Fruit fly (Drosophila melanogaster) whole organism, embryonic: ENCODE results near the gene CG15536.

Experiments used
- Asciz ChIP-seq: fragments of 200-800 bp; sonication (Bioruptor generic); optimal IDR thresholded peaks from 2 replicates; lab custom pipeline; 2017; ENCODE audit warnings: missing biosample characterization, mild to moderate bottlenecking, missing genetic modification characterization, missing genetic modification reagents
- Atf6 ChIP-seq: fragments of 200-800 bp; sonication (Bioruptor generic); IDR thresholded peaks from 2 replicates; pipeline ENCODE4 v1.3.6; 2022; ENCODE audit warnings: missing biosample characterization, missing genetic modification characterization
- Bgb ChIP-seq: fragments of 200-800 bp; sonication (Bioruptor generic); IDR thresholded peaks from 2 replicates; pipeline ENCODE4 v1.3.6; 2022; ENCODE audit warnings: missing biosample characterization, missing genetic modification characterization; ENCODE audit not compliant: partially characterized antibody
- CG11695 ChIP-seq: fragments of 200-800 bp; sonication (Bioruptor generic); IDR thresholded peaks from 3 replicates; pipeline ENCODE4 v1.3.6; 2022; ENCODE audit warnings: missing biosample characterization, missing genetic modification characterization
- CG12391 ChIP-seq: fragments of 200-800 bp; sonication (Bioruptor generic); optimal IDR thresholded peaks from 3 replicates; lab custom pipeline; 2018; ENCODE audit warnings: missing biosample characterization, mild to moderate bottlenecking, missing genetic modification characterization, moderate library complexity
- CG12942 ChIP-seq: fragments of 200-800 bp; sonication (Bioruptor generic); optimal IDR thresholded peaks from 3 replicates; lab custom pipeline; 2016; ENCODE audit warnings: missing biosample characterization, missing genetic modification characterization
- CG16863 ChIP-seq: fragments of 200-800 bp; sonication (Bioruptor generic); optimal IDR thresholded peaks from 3 replicates; lab custom pipeline; 2016; ENCODE audit warnings: missing biosample characterization, missing genetic modification characterization
- CG1832 ChIP-seq: fragments of 200-800 bp; sonication (Bioruptor generic); optimal IDR thresholded peaks from 2 replicates; lab custom pipeline; 2017; ENCODE audit warnings: missing biosample characterization, mild to moderate bottlenecking, missing genetic modification characterization, inconsistent platforms
- CG2120 ChIP-seq: fragments of 200-800 bp; sonication (Bioruptor generic); optimal IDR thresholded peaks from 3 replicates; lab custom pipeline; 2016; ENCODE audit warnings: missing biosample characterization, missing genetic modification characterization
- CG2129 ChIP-seq: fragments of 200-800 bp; sonication (Bioruptor generic); IDR thresholded peaks from 2 replicates; pipeline ENCODE4 v1.3.6; 2022; ENCODE audit warnings: missing biosample characterization, missing genetic modification characterization; ENCODE audit not compliant: partially characterized antibody
- CG30403 ChIP-seq: fragments of 200-800 bp; sonication (Bioruptor generic); optimal IDR thresholded peaks from 3 replicates; lab custom pipeline; 2016; ENCODE audit warnings: missing biosample characterization, missing genetic modification characterization
- CG31224 ChIP-seq: fragments of 200-800 bp; sonication (Bioruptor generic); IDR thresholded peaks from 2 replicates; pipeline ENCODE4 v1.3.6; 2022; ENCODE audit warnings: missing biosample characterization, missing genetic modification characterization
- CG31441 ChIP-seq: fragments of 200-800 bp; sonication (Bioruptor generic); IDR thresholded peaks from 2 replicates; pipeline ENCODE4 v1.3.6; 2022; ENCODE audit warnings: missing biosample characterization, missing genetic modification characterization
- CG4360 ChIP-seq: fragments of 200-800 bp; sonication (Bioruptor generic); IDR thresholded peaks from 2 replicates; pipeline ENCODE4 v1.3.6; 2022; ENCODE audit warnings: missing biosample characterization, missing genetic modification characterization
- CG4617 ChIP-seq: fragments of 200-800 bp; sonication (Bioruptor generic); optimal IDR thresholded peaks from 3 replicates; lab custom pipeline; 2016; ENCODE audit warnings: missing biosample characterization, missing genetic modification characterization, borderline replicate concordance
- Chrac-16 ChIP-seq: fragments of 200-800 bp; sonication (Bioruptor generic); optimal IDR thresholded peaks from 3 replicates; lab custom pipeline; 2016; ENCODE audit warnings: missing biosample characterization, missing genetic modification characterization
- CkIIα-i1 ChIP-seq: fragments of 200-800 bp; sonication (Bioruptor generic); IDR thresholded peaks from 2 replicates; pipeline ENCODE4 v1.3.6; 2022; ENCODE audit warnings: missing biosample characterization, missing genetic modification characterization
- CrebB ChIP-seq: fragments of 200-800 bp; sonication (Bioruptor generic); optimal IDR thresholded peaks from 3 replicates; lab custom pipeline; 2018; ENCODE audit warnings: missing biosample characterization, mild to moderate bottlenecking, missing genetic modification characterization
- Dfd ChIP-seq, 2 experiments: fragments of >200 bp; optimal IDR thresholded peaks; 2 replicates each; lab custom pipeline; 2017; ENCODE audit warnings: missing biosample characterization in 2 of 2, missing genetic modification characterization in 2 of 2
- Dip3 ChIP-seq: fragments of 200-800 bp; sonication (Bioruptor generic); optimal IDR thresholded peaks from 3 replicates; lab custom pipeline; 2016; ENCODE audit warnings: missing biosample characterization, missing genetic modification characterization
- Elba2 ChIP-seq: fragments of 200-800 bp; sonication (Bioruptor generic); optimal IDR thresholded peaks from 3 replicates; lab custom pipeline; 2016; ENCODE audit warnings: missing biosample characterization, missing genetic modification characterization
- H2.0 ChIP-seq: fragments of 200-800 bp; sonication (Bioruptor generic); IDR thresholded peaks from 2 replicates; pipeline ENCODE4 v1.3.6; 2022; ENCODE audit warnings: missing biosample characterization, missing genetic modification characterization
- HmgD ChIP-seq: fragments of 200-800 bp; sonication (Bioruptor generic); optimal IDR thresholded peaks from 3 replicates; lab custom pipeline; 2016; ENCODE audit warnings: missing biosample characterization, missing genetic modification characterization
- Hsf ChIP-seq: fragments of 200-800 bp; sonication (Bioruptor generic); optimal IDR thresholded peaks from 3 replicates; lab custom pipeline; 2016; ENCODE audit warnings: missing biosample characterization, missing genetic modification characterization
- Nf-YC ChIP-seq: fragments of 200-800 bp; optimal IDR thresholded peaks from 3 replicates; lab custom pipeline; 2019; ENCODE audit warnings: missing biosample characterization, mild to moderate bottlenecking, missing genetic modification characterization, moderate library complexity
- Side ChIP-seq: fragments of 200-800 bp; sonication (Bioruptor generic); optimal IDR thresholded peaks from 2 replicates; lab custom pipeline; 2016; ENCODE audit warnings: missing biosample characterization, missing genetic modification characterization
- Stat92E ChIP-seq, 3 experiments: fragments of >200 bp in 2 of 3; fragments of 200-800 bp in 1 of 3; sonication (Bioruptor generic) in 1 of 3; optimal IDR thresholded peaks; 2 replicates each; lab custom pipeline; 2017 to 2019; ENCODE audit warnings: missing biosample characterization in 3 of 3, missing genetic modification characterization in 3 of 3, mild to moderate bottlenecking in 1 of 3, moderate library complexity in 1 of 3
- ab ChIP-seq: fragments of 200-800 bp; sonication (Bioruptor generic); optimal IDR thresholded peaks from 2 replicates; lab custom pipeline; 2016; ENCODE audit warnings: missing biosample characterization, missing genetic modification characterization
- ara ChIP-seq: fragments of 200-800 bp; sonication (Bioruptor generic); IDR thresholded peaks from 2 replicates; pipeline ENCODE4 v1.3.6; 2022; ENCODE audit warnings: missing biosample characterization, missing genetic modification characterization
- ase ChIP-seq: fragments of 200-800 bp; sonication (Bioruptor generic); IDR thresholded peaks from 3 replicates; pipeline ENCODE4 v1.3.6; 2022; ENCODE audit warnings: missing biosample characterization, missing genetic modification characterization
- bab2 ChIP-seq: fragments of 200-800 bp; sonication (Bioruptor generic); optimal IDR thresholded peaks from 2 replicates; lab custom pipeline; 2016; ENCODE audit warnings: missing biosample characterization, missing genetic modification characterization
- bbx ChIP-seq: fragments of 200-800 bp; sonication (Bioruptor generic); IDR thresholded peaks from 2 replicates; pipeline ENCODE4 v1.3.6; 2022; ENCODE audit warnings: missing biosample characterization, missing genetic modification characterization; ENCODE audit not compliant: partially characterized antibody
- bowl ChIP-seq: fragments of 200-800 bp; sonication (Bioruptor generic); IDR thresholded peaks from 2 replicates; pipeline ENCODE4 v1.3.6; 2022; ENCODE audit warnings: missing biosample characterization, missing genetic modification characterization
- chm ChIP-seq: fragments of 200-800 bp; sonication (Bioruptor generic); IDR thresholded peaks from 2 replicates; pipeline ENCODE4 v1.3.6; 2022; ENCODE audit warnings: missing biosample characterization, missing genetic modification characterization
- emc ChIP-seq: fragments of 200-800 bp; sonication (Bioruptor generic); optimal IDR thresholded peaks from 2 replicates; lab custom pipeline; 2016; ENCODE audit warnings: missing biosample characterization, missing genetic modification characterization
- eve ChIP-seq, 2 experiments: fragments of >200 bp; optimal IDR thresholded peaks; 2 replicates each; lab custom pipeline; 2017; ENCODE audit warnings: missing biosample characterization in 2 of 2, missing genetic modification characterization in 2 of 2
- fd64A ChIP-seq: fragments of 200-800 bp; sonication (Bioruptor generic); optimal IDR thresholded peaks from 3 replicates; lab custom pipeline; 2018; ENCODE audit warnings: missing biosample characterization, mild to moderate bottlenecking, missing genetic modification characterization
- gro ChIP-seq: fragments of 200-800 bp; sonication (Bioruptor generic); optimal IDR thresholded peaks from 2 replicates; lab custom pipeline; 2016; ENCODE audit warnings: missing biosample characterization, missing genetic modification characterization
- hb ChIP-seq: fragments of 200-800 bp; sonication (Bioruptor generic); IDR thresholded peaks from 3 replicates; pipeline ENCODE4 v1.3.6; 2022; ENCODE audit warnings: missing biosample characterization, missing genetic modification characterization; ENCODE audit not compliant: partially characterized antibody
- insv ChIP-seq, 2 experiments: fragments of 200-800 bp; sonication (Bioruptor generic); optimal IDR thresholded peaks; 3 replicates each; lab custom pipeline; 2016 to 2018; ENCODE audit warnings: missing biosample characterization in 2 of 2, missing genetic modification characterization in 2 of 2
- jing ChIP-seq: fragments of 200-800 bp; sonication (Bioruptor generic); optimal IDR thresholded peaks from 2 replicates; lab custom pipeline; 2018; ENCODE audit warnings: missing biosample characterization, mild to moderate bottlenecking, missing genetic modification characterization
- lola ChIP-seq, 3 experiments: fragments of >200 bp in 2 of 3; fragments of 200-800 bp in 1 of 3; sonication (Bioruptor generic) in 1 of 3; optimal IDR thresholded peaks; 2 replicates each; lab custom pipeline; 2017 to 2019; ENCODE audit warnings: missing biosample characterization in 3 of 3, missing genetic modification characterization in 3 of 3, mild to moderate bottlenecking in 1 of 3, moderate library complexity in 1 of 3
- lov ChIP-seq, 2 experiments: fragments of 200-800 bp in 1 of 2; fragments of >200 bp in 1 of 2; sonication (Bioruptor generic) in 1 of 2; IDR thresholded peaks in 1 of 2; optimal IDR thresholded peaks in 1 of 2; 2 replicates in 1 of 2; 3 replicates in 1 of 2; pipeline versions ENCODE4 v1.3.6 to Lab custom; 2017 to 2022; ENCODE audit warnings: missing biosample characterization in 1 of 2, missing genetic modification characterization in 1 of 2
- maf-S ChIP-seq: fragments of 200-800 bp; sonication (Bioruptor generic); optimal IDR thresholded peaks from 2 replicates; lab custom pipeline; 2016; ENCODE audit warnings: missing biosample characterization, missing genetic modification characterization
- pita ChIP-seq: fragments of 200-800 bp; sonication (Bioruptor generic); optimal IDR thresholded peaks from 2 replicates; lab custom pipeline; 2017; ENCODE audit warnings: missing biosample characterization, mild to moderate bottlenecking, missing genetic modification characterization
- rib ChIP-seq: fragments of 200-800 bp; sonication (Bioruptor generic); IDR thresholded peaks from 2 replicates; pipeline ENCODE4 v1.3.6; 2022; ENCODE audit warnings: missing biosample characterization, missing genetic modification characterization
- sd ChIP-seq: fragments of 200-800 bp; sonication (Bioruptor generic); optimal IDR thresholded peaks from 3 replicates; lab custom pipeline; 2018; ENCODE audit warnings: missing biosample characterization, mild to moderate bottlenecking, missing genetic modification characterization, moderate library complexity
- stwl ChIP-seq: fragments of 200-800 bp; sonication (Bioruptor generic); optimal IDR thresholded peaks from 3 replicates; lab custom pipeline; 2018; ENCODE audit warnings: missing biosample characterization, mild to moderate bottlenecking, missing genetic modification characterization, moderate library complexity
- toy ChIP-seq: fragments of 200-800 bp; sonication (Bioruptor generic); IDR thresholded peaks from 2 replicates; pipeline ENCODE4 v1.3.6; 2022; ENCODE audit warnings: missing biosample characterization, missing genetic modification characterization
- wdn ChIP-seq: fragments of 200-800 bp; sonication (Bioruptor generic); IDR thresholded peaks from 2 replicates; pipeline ENCODE4 v1.3.6; 2022; ENCODE audit warnings: missing biosample characterization, missing genetic modification characterization

The CG15536 gene

DNA sequence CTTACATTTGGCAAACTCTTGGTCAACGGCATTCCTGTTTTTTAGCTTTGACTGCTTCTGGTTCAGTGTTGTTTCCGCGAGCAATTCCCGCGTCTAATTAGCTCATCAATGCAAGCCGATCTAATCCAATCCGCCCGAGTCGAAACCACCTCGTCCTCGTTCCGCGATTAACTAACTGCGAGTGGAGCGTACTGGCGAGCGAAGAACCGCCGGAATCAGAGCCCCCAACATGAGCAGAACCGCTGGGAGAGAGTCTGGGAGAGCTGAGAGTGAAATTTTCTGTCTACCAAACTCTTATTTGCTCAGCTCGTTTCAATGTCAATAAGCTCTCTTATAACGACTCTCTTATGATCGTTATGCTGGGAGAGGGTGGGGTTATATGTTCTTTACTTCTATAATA, 25.3 kb upstream of the CG15536 start (continued):
- TF ChIP-seq CG4360 (GFP tag; lab: Robert Waterston, UW) (peak; percentile 69), Side (GFP tag; lab: Kevin White, UChicago) (peak; percentile 82), emc (GFP tag; lab: Kevin White, UChicago) (peak; percentile 34), fd64A (GFP tag; lab: Kevin White, UChicago) (peak; percentile 79), jing (no peak), ara (GFP tag; lab: Robert Waterston, UW) (peak; percentile 74), insv (GFP tag; optimal IDR thresholded peaks at IDR 0.05; lab: Kevin White, UChicago) (no peak), Nf-YC (tag; lab: Kevin White, UChicago) (no peak), eve (GFP tag; optimal IDR thresholded peaks at IDR 0.05; lab: Kevin White, UChicago) (no peak), toy (GFP tag; lab: Robert Waterston, UW) (peak; percentile 70; the same call in 1 of the 2 replicates), CG4617 (GFP tag; lab: Kevin White, UChicago) (peak; percentile 22), CG12942 (GFP tag; lab: Kevin White, UChicago) (peak; percentile 79), lov (optimal IDR thresholded peaks at IDR 0.05; lab: Kevin White, UChicago) (no peak), lov (GFP tag; IDR thresholded peaks at IDR 0.05; lab: Robert Waterston, UW) (peak; percentile 90), CG11695 (GFP tag; lab: Robert Waterston, UW) (peak; percentile 84), chm (no peak; the same call in 1 of the 2 replicates), Dfd (GFP tag; optimal IDR thresholded peaks at IDR 0.05; lab: Kevin White, UChicago) (no peak), bab2 (GFP tag; lab: Kevin White, UChicago) (peak; percentile 85), sd (tag; lab: Kevin White, UChicago) (peak; percentile 23), Hsf (GFP tag; lab: Kevin White, UChicago) (peak; percentile 53), CG2129 (GFP tag; lab: Robert Waterston, UW) (no peak), CG2120 (peak; percentile 75), gro (peak; percentile 54), Stat92E (GFP tag; optimal IDR thresholded peaks at IDR 0.05; lab: Kevin White, UChicago) (no peak), CG30403 (GFP tag; lab: Kevin White, UChicago) (no peak), ab (GFP tag; lab: Kevin White, UChicago) (no peak), Dip3 (GFP tag; lab: Kevin White, UChicago) (no peak), bbx (GFP tag; lab: Robert Waterston, UW) (no peak), CG1832 (GFP tag; lab: Kevin White, UChicago) (peak; percentile 23), CG12391 (tag; lab: Kevin White, UChicago) (no peak), H2.0 (GFP tag; lab: Robert Waterston, UW) (peak; percentile 39; the same call in 1 of the 2 replicates), CG31441 (GFP tag; lab: Robert Waterston, UW) (no peak; the same call in none of the 2 replicates), Chrac-16 (GFP tag; lab: Kevin White, UChicago) (no peak), Bgb (no peak; the same call in 1 of the 2 replicates), CrebB (tag; lab: Kevin White, UChicago) (peak; percentile 86), ase (GFP tag; lab: Robert Waterston, UW) (no peak; the same call in 2 of the 3 replicates), rib (GFP tag; lab: Robert Waterston, UW) (peak; percentile 90), lola (GFP tag; optimal IDR thresholded peaks at IDR 0.05; lab: Kevin White, UChicago) (no peak), pita (GFP tag; lab: Kevin White, UChicago) (no peak), Elba2 (no peak), CG16863 (peak; percentile 72), maf-S (GFP tag; lab: Kevin White, UChicago) (peak; percentile 82), HmgD (GFP tag; lab: Kevin White, UChicago) (no peak), CkIIα-i1 (GFP tag; lab: Robert Waterston, UW) (peak; percentile 66; the same call in 1 of the 2 replicates), stwl (tag; lab: Kevin White, UChicago) (no peak), Atf6 (GFP tag; lab: Robert Waterston, UW) (peak; percentile 30; the same call in 1 of the 2 replicates), hb (GFP tag; lab: Robert Waterston, UW) (no peak), wdn (GFP tag; lab: Robert Waterston, UW) (peak; percentile 73; the same call in 1 of the 2 replicates), CG31224 (GFP tag; lab: Robert Waterston, UW) (peak; percentile 57), bowl (GFP tag; lab: Robert Waterston, UW) (no peak), Asciz (GFP tag; lab: Kevin White, UChicago) (peak; percentile 92)
